Fruit fly (Drosophila melanogaster) whole organism, embryonic: Measurements from ENCODE around the gene CG12477.

Source experiments
- Asciz ChIP-seq: fragments of 200-800 bp; sonication (Bioruptor generic); optimal IDR thresholded peaks from 2 replicates; lab custom pipeline; 2017; ENCODE audit warnings: missing biosample characterization, mild to moderate bottlenecking, missing genetic modification characterization, missing genetic modification reagents
- CG10147 ChIP-seq: fragments of 200-800 bp; sonication (Bioruptor generic); optimal IDR thresholded peaks from 2 replicates; lab custom pipeline; 2019; ENCODE audit warnings: missing biosample characterization, mild to moderate bottlenecking, missing genetic modification characterization, moderate library complexity
- CG10979 ChIP-seq: fragments of 200-800 bp; sonication (Bioruptor generic); optimal IDR thresholded peaks from 2 replicates; lab custom pipeline; 2018; ENCODE audit warnings: missing biosample characterization, mild to moderate bottlenecking, missing genetic modification characterization, moderate library complexity
- CG11696 ChIP-seq: fragments of 200-800 bp; sonication (Bioruptor generic); IDR thresholded peaks from 2 replicates; pipeline ENCODE4 v1.3.6; 2022; ENCODE audit warnings: missing biosample characterization, missing genetic modification characterization
- CG12104 ChIP-seq: fragments of 200-800 bp; sonication (Bioruptor generic); optimal IDR thresholded peaks from 3 replicates; lab custom pipeline; 2016; ENCODE audit warnings: missing biosample characterization, missing genetic modification characterization
- CG12659 ChIP-seq: fragments of 200-800 bp; sonication (Bioruptor generic); optimal IDR thresholded peaks from 3 replicates; lab custom pipeline; 2017; ENCODE audit warnings: mild to moderate bottlenecking, missing biosample characterization, missing genetic modification reagents, missing genetic modification characterization
- CG14014 ChIP-seq: fragments of 200-800 bp; sonication (Bioruptor generic); IDR thresholded peaks from 2 replicates; pipeline ENCODE4 v1.3.6; 2022; ENCODE audit warnings: missing biosample characterization, missing genetic modification characterization
- CG14860 ChIP-seq: fragments of 200-800 bp; sonication (Bioruptor generic); IDR thresholded peaks from 3 replicates; pipeline ENCODE4 v1.3.6; 2022; ENCODE audit warnings: missing biosample characterization, missing genetic modification characterization; ENCODE audit not compliant: partially characterized antibody
- CG1603 ChIP-seq: fragments of 200-800 bp; sonication (Bioruptor generic); optimal IDR thresholded peaks from 2 replicates; lab custom pipeline; 2019; ENCODE audit warnings: missing biosample characterization, mild to moderate bottlenecking, missing genetic modification characterization, moderate library complexity
- CG16779 ChIP-seq: fragments of 200-800 bp; sonication (Bioruptor generic); IDR thresholded peaks from 2 replicates; pipeline ENCODE4 v1.3.6; 2022; ENCODE audit warnings: missing biosample characterization, missing genetic modification characterization
- CG17186 ChIP-seq: fragments of 200-800 bp; sonication (Bioruptor generic); optimal IDR thresholded peaks from 3 replicates; lab custom pipeline; 2017; ENCODE audit warnings: missing biosample characterization, missing genetic modification reagents, missing genetic modification characterization
- CG1832 ChIP-seq: fragments of 200-800 bp; sonication (Bioruptor generic); optimal IDR thresholded peaks from 2 replicates; lab custom pipeline; 2017; ENCODE audit warnings: missing biosample characterization, mild to moderate bottlenecking, missing genetic modification characterization, inconsistent platforms
- CG3281 ChIP-seq: fragments of 200-800 bp; sonication (Bioruptor generic); optimal IDR thresholded peaks from 3 replicates; lab custom pipeline; 2017; ENCODE audit warnings: missing biosample characterization, mild to moderate bottlenecking, missing genetic modification characterization
- CG33213 ChIP-seq: fragments of 200-800 bp; sonication (Bioruptor generic); optimal IDR thresholded peaks from 3 replicates; lab custom pipeline; 2016; ENCODE audit warnings: missing biosample characterization, missing genetic modification characterization
- CG33557 ChIP-seq: fragments of 200-800 bp; sonication (Bioruptor generic); optimal IDR thresholded peaks from 2 replicates; lab custom pipeline; 2019; ENCODE audit warnings: missing biosample characterization, mild to moderate bottlenecking, missing genetic modification characterization, moderate library complexity
- CG34376 ChIP-seq: fragments of 200-800 bp; sonication (Bioruptor generic); optimal IDR thresholded peaks from 2 replicates; lab custom pipeline; 2018; ENCODE audit warnings: missing biosample characterization, mild to moderate bottlenecking, missing genetic modification characterization
- CG3847 ChIP-seq: fragments of 200-800 bp; sonication (Bioruptor generic); IDR thresholded peaks from 2 replicates; pipeline ENCODE4 v1.3.6; 2022; ENCODE audit warnings: missing biosample characterization, missing genetic modification characterization
- CG6175 ChIP-seq: fragments of 200-800 bp; sonication (Bioruptor generic); IDR thresholded peaks from 3 replicates; pipeline ENCODE4 v1.3.6; 2022; ENCODE audit warnings: missing biosample characterization, missing genetic modification characterization
- CG8924 ChIP-seq: fragments of 200-800 bp; optimal IDR thresholded peaks from 3 replicates; lab custom pipeline; 2019; ENCODE audit warnings: missing biosample characterization, mild to moderate bottlenecking, missing genetic modification characterization, moderate library complexity
- CG9727 ChIP-seq: fragments of 200-800 bp; sonication (Bioruptor generic); optimal IDR thresholded peaks from 3 replicates; lab custom pipeline; 2017; ENCODE audit warnings: missing biosample characterization, mild to moderate bottlenecking, missing genetic modification characterization
- CG9797 ChIP-seq: fragments of 200-800 bp; sonication (Bioruptor generic); optimal IDR thresholded peaks from 3 replicates; lab custom pipeline; 2018; ENCODE audit warnings: missing biosample characterization, mild to moderate bottlenecking, missing genetic modification characterization
- CG9932 ChIP-seq: fragments of 200-800 bp; sonication (Bioruptor generic); IDR thresholded peaks from 2 replicates; pipeline ENCODE4 v1.3.6; 2022; ENCODE audit warnings: missing biosample characterization, missing genetic modification characterization
- Doc2 ChIP-seq: fragments of 200-800 bp; sonication (Bioruptor generic); IDR thresholded peaks from 2 replicates; pipeline ENCODE4 v1.3.6; 2022; ENCODE audit warnings: missing biosample characterization, missing genetic modification characterization
- ERR ChIP-seq: fragments of 200-800 bp; sonication (Bioruptor generic); optimal IDR thresholded peaks from 2 replicates; lab custom pipeline; 2016; ENCODE audit warnings: missing biosample characterization, missing genetic modification characterization
- Fer3 ChIP-seq: fragments of 200-800 bp; sonication (Bioruptor generic); optimal IDR thresholded peaks from 2 replicates; lab custom pipeline; 2018; ENCODE audit warnings: missing biosample characterization, mild to moderate bottlenecking, missing genetic modification characterization, moderate library complexity
- HLHmδ ChIP-seq: fragments of 200-800 bp; sonication (Bioruptor generic); optimal IDR thresholded peaks from 2 replicates; lab custom pipeline; 2018; ENCODE audit warnings: missing biosample characterization, mild to moderate bottlenecking, missing genetic modification characterization, moderate library complexity
- Hand ChIP-seq: fragments of 200-800 bp; sonication (Bioruptor generic); optimal IDR thresholded peaks from 2 replicates; lab custom pipeline; 2017; ENCODE audit warnings: mild to moderate bottlenecking, missing biosample characterization, missing genetic modification reagents, missing genetic modification characterization
- Lhr ChIP-seq: fragments of 200-800 bp; sonication (Bioruptor generic); optimal IDR thresholded peaks from 3 replicates; lab custom pipeline; 2017; ENCODE audit warnings: mild to moderate bottlenecking, missing biosample characterization, missing genetic modification reagents, missing genetic modification characterization
- MESR4 ChIP-seq: fragments of 200-800 bp; sonication (Bioruptor generic); optimal IDR thresholded peaks from 2 replicates; lab custom pipeline; 2018; ENCODE audit warnings: missing biosample characterization, mild to moderate bottlenecking, missing genetic modification characterization, moderate library complexity
- Max ChIP-seq: fragments of 200-800 bp; sonication (Bioruptor generic); optimal IDR thresholded peaks from 2 replicates; lab custom pipeline; 2016; ENCODE audit warnings: missing biosample characterization, mild to moderate bottlenecking, missing genetic modification characterization
- Mrtf ChIP-seq: fragments of 200-800 bp; sonication (Bioruptor generic); IDR thresholded peaks from 3 replicates; pipeline ENCODE4 v1.3.6; 2022; ENCODE audit warnings: missing biosample characterization, missing genetic modification characterization
- Ptx1 ChIP-seq: fragments of 200-800 bp; sonication (Bioruptor generic); IDR thresholded peaks from 2 replicates; pipeline ENCODE4 v1.3.6; 2022; ENCODE audit warnings: missing biosample characterization, missing genetic modification characterization
- Scr ChIP-seq: fragments of 200-800 bp; sonication (Bioruptor generic); IDR thresholded peaks from 2 replicates; pipeline ENCODE4 v1.3.6; 2022; ENCODE audit warnings: missing biosample characterization, missing genetic modification characterization; ENCODE audit not compliant: partially characterized antibody
- Sin3A ChIP-seq: fragments of >200 bp; optimal IDR thresholded peaks from 2 replicates; lab custom pipeline; 2018
- Spps ChIP-seq: fragments of 200-800 bp; sonication (Bioruptor generic); optimal IDR thresholded peaks from 2 replicates; lab custom pipeline; 2018; ENCODE audit warnings: missing biosample characterization, mild to moderate bottlenecking, missing genetic modification characterization
- Tbp ChIP-seq: fragments of >200 bp; optimal IDR thresholded peaks from 2 replicates; lab custom pipeline; 2018; ENCODE audit warnings: missing biosample characterization, missing genetic modification characterization
- Xrp1 ChIP-seq: fragments of 200-800 bp; sonication (Bioruptor generic); IDR thresholded peaks from 2 replicates; pipeline ENCODE4 v1.3.6; 2022; ENCODE audit warnings: missing biosample characterization, missing genetic modification characterization
- ash1 ChIP-seq: fragments of 200-800 bp; sonication (Bioruptor generic); optimal IDR thresholded peaks from 2 replicates; lab custom pipeline; 2018; ENCODE audit warnings: missing biosample characterization, mild to moderate bottlenecking, missing genetic modification characterization
- disco-r ChIP-seq: fragments of 200-800 bp; sonication (Bioruptor generic); optimal IDR thresholded peaks from 2 replicates; lab custom pipeline; 2016; ENCODE audit warnings: missing biosample characterization, missing genetic modification characterization
- exex ChIP-seq: fragments of 200-800 bp; sonication (Bioruptor generic); optimal IDR thresholded peaks from 4 replicates; lab custom pipeline; 2018; ENCODE audit warnings: missing biosample characterization, mild to moderate bottlenecking, missing genetic modification characterization, moderate library complexity
- fru ChIP-seq: fragments of >200 bp; optimal IDR thresholded peaks from 2 replicates; lab custom pipeline; 2017
- ftz-f1 ChIP-seq: fragments of 200-800 bp; sonication (Bioruptor generic); optimal IDR thresholded peaks from 2 replicates; lab custom pipeline; 2016; ENCODE audit warnings: missing biosample characterization, missing genetic modification characterization
- fu2 ChIP-seq: fragments of 200-800 bp; sonication (Bioruptor generic); optimal IDR thresholded peaks from 2 replicates; lab custom pipeline; 2016; ENCODE audit warnings: missing biosample characterization, missing genetic modification characterization
- lov ChIP-seq, 2 experiments: fragments of 200-800 bp in 1 of 2; fragments of >200 bp in 1 of 2; sonication (Bioruptor generic) in 1 of 2; IDR thresholded peaks in 1 of 2; optimal IDR thresholded peaks in 1 of 2; 2 replicates in 1 of 2; 3 replicates in 1 of 2; pipeline versions ENCODE4 v1.3.6 to Lab custom; 2017 to 2022; ENCODE audit warnings: missing biosample characterization in 1 of 2, missing genetic modification characterization in 1 of 2
- nom ChIP-seq: fragments of 200-800 bp; sonication (Bioruptor generic); optimal IDR thresholded peaks from 2 replicates; lab custom pipeline; 2017; ENCODE audit warnings: missing biosample characterization, missing genetic modification characterization, mild to moderate bottlenecking, moderate library complexity, missing genetic modification reagents
- p53 ChIP-seq: fragments of 200-800 bp; sonication (Bioruptor generic); optimal IDR thresholded peaks from 2 replicates; lab custom pipeline; 2016; ENCODE audit warnings: missing biosample characterization, missing genetic modification characterization
- phol ChIP-seq: fragments of 200-800 bp; sonication (Bioruptor generic); optimal IDR thresholded peaks from 3 replicates; lab custom pipeline; 2018; ENCODE audit warnings: missing biosample characterization, mild to moderate bottlenecking, missing genetic modification characterization, moderate library complexity
- ranshi ChIP-seq: fragments of 200-800 bp; sonication (Bioruptor generic); IDR thresholded peaks from 2 replicates; pipeline ENCODE4 v1.3.6; 2022; ENCODE audit warnings: missing biosample characterization, missing genetic modification characterization

The CG12477 gene

dm6 chr3L:18768788-18769707, 46.0 kb upstream of the CG12477 start (continued):
- peak; percentile 16 for TF ChIP-seq CG33213 (GFP tag; lab: Kevin White, UChicago)
- TF ChIP-seq HLHmδ = peak; percentile 34
- TF ChIP-seq CG33557 = no peak
- no peak; the same call in 1 of the 2 replicates for TF ChIP-seq Xrp1 (GFP tag; lab: Robert Waterston, UW)
- no peak for TF ChIP-seq p53 (GFP tag; lab: Kevin White, UChicago)
- no peak for TF ChIP-seq ERR (GFP tag; lab: Kevin White, UChicago)
- TF ChIP-seq Fer3 (tag; lab: Kevin White, UChicago) = peak; percentile 58
- no peak for TF ChIP-seq Lhr (GFP tag; lab: Kevin White, UChicago)
- no peak for TF ChIP-seq Scr (GFP tag; lab: Robert Waterston, UW)
- peak; percentile 47 for TF ChIP-seq CG10147
- no peak for TF ChIP-seq Doc2 (GFP tag; lab: Robert Waterston, UW)
- TF ChIP-seq CG9727 = peak; percentile 45
- TF ChIP-seq ranshi (GFP tag; lab: Robert Waterston, UW) = 0 out of 2 replicates have a peak, but pooled peaks have one; percentile 58
- peak; percentile 78 for TF ChIP-seq CG8924 (tag; lab: Kevin White, UChicago)
- peak; percentile 81 for TF ChIP-seq CG12659 (GFP tag; lab: Kevin White, UChicago)
- peak; percentile 27 for TF ChIP-seq CG34376
- no peak for TF ChIP-seq Hand (GFP tag; lab: Kevin White, UChicago)
- TF ChIP-seq CG1603 (tag; lab: Kevin White, UChicago) = peak; percentile 28
- peak; percentile 41 for TF ChIP-seq CG10979
- peak; percentile 5; the same call in 1 of the 2 replicates for TF ChIP-seq CG14014 (GFP tag; lab: Robert Waterston, UW)
- no peak for TF ChIP-seq lov (optimal IDR thresholded peaks at IDR 0.05; lab: Kevin White, UChicago)
- TF ChIP-seq lov (GFP tag; IDR thresholded peaks at IDR 0.05; lab: Robert Waterston, UW) = no peak
- no peak for TF ChIP-seq Sin3A (lab: Kevin White, UChicago)
- TF ChIP-seq fru (lab: Kevin White, UChicago) = no peak
- peak; percentile 79 for TF ChIP-seq phol (tag; lab: Kevin White, UChicago)
- TF ChIP-seq Mrtf (GFP tag; lab: Robert Waterston, UW) = peak; percentile 67; the same call in 1 of the 3 replicates
- no peak for TF ChIP-seq Tbp (GFP tag; lab: Kevin White, UChicago)
- peak; percentile 48; the same call in 1 of the 2 replicates for TF ChIP-seq CG11696 (GFP tag; lab: Robert Waterston, UW)
- peak; percentile 69 for TF ChIP-seq Asciz (GFP tag; lab: Kevin White, UChicago)
- no peak for TF ChIP-seq nom (GFP tag; lab: Kevin White, UChicago)
- no peak for TF ChIP-seq CG1832 (GFP tag; lab: Kevin White, UChicago)
- TF ChIP-seq CG9932 (GFP tag; lab: Robert Waterston, UW) = peak; percentile 46; the same call in 1 of the 2 replicates
- TF ChIP-seq disco-r (GFP tag; lab: Kevin White, UChicago) = peak; percentile 2
- TF ChIP-seq CG16779 = no peak
- TF ChIP-seq Max = peak; percentile 44
- TF ChIP-seq CG17186 = no peak
- TF ChIP-seq CG3281 (GFP tag; lab: Kevin White, UChicago) = peak; percentile 73
- TF ChIP-seq exex (tag; lab: Kevin White, UChicago) = peak; percentile 26
- peak; percentile 85 for TF ChIP-seq Ptx1 (GFP tag; lab: Robert Waterston, UW)
- peak; percentile 35 for TF ChIP-seq CG3847 (GFP tag; lab: Robert Waterston, UW)
- no peak for TF ChIP-seq CG9797 (GFP tag; lab: Kevin White, UChicago)
- no peak for TF ChIP-seq MESR4
- TF ChIP-seq fu2 = no peak
- no peak for TF ChIP-seq ftz-f1
- TF ChIP-seq ash1 = no peak
- TF ChIP-seq CG6175 = no peak
- no peak for TF ChIP-seq Spps
- no peak for TF ChIP-seq CG14860 (GFP tag; lab: Robert Waterston, UW)
- TF ChIP-seq CG12104 = peak; percentile 67
